Fruit fly (Drosophila melanogaster): ENCODE results near the gene mus201.
A peak's percentile ranks its signal among the peaks of the same experiment; 100 is the strongest.

mus201 gene

dm6 chr2L:8414887-8415883 is 22.8 kb upstream of the mus201 start, which contains the start of the genes CG13398 and Akap200:
Gene CG13398, minus strand, starts transcription at chr2L:8415256.
Gene Akap200, plus strand, starts transcription at chr2L:8415690.
- TF ChIP-seq N (GFP tag; optimal IDR thresholded peaks at IDR 0.05), result no peak
- TF ChIP-seq dsf (GFP tag; optimal IDR thresholded peaks at IDR 0.05; ENCODE audit: borderline replicate concordance), result no peak
- no peak for TF ChIP-seq tai (GFP tag; optimal IDR thresholded peaks at IDR 0.05)
- TF ChIP-seq Hr83 (GFP tag; optimal IDR thresholded peaks at IDR 0.05; ENCODE audit: poor library complexity, severe bottlenecking), result no peak
- peak; percentile 49 for TF ChIP-seq HLH106 (tag; optimal IDR thresholded peaks at IDR 0.05)
- no peak for TF ChIP-seq Mio (GFP tag; optimal IDR thresholded peaks at IDR 0.05)
- TF ChIP-seq Jra (GFP tag; optimal IDR thresholded peaks at IDR 0.05), result peak; percentile 33
- no peak for TF ChIP-seq Hr78 (GFP tag; optimal IDR thresholded peaks at IDR 0.05)
- no peak for TF ChIP-seq CG9705 (GFP tag; optimal IDR thresholded peaks at IDR 0.05)
- TF ChIP-seq CG32264 (GFP tag; optimal IDR thresholded peaks at IDR 0.05), result no peak
- no peak for TF ChIP-seq dl (GFP tag; optimal IDR thresholded peaks at IDR 0.05; ENCODE audit: insufficient read depth in 1 of 2, partially characterized antibody in 2 of 2)
- TF ChIP-seq rgr (GFP tag; optimal IDR thresholded peaks at IDR 0.05), result peak; percentile 6
- TF ChIP-seq h (GFP tag; optimal IDR thresholded peaks at IDR 0.05), result peak; percentile 13
- TF ChIP-seq pan (optimal IDR thresholded peaks at IDR 0.05), result no peak
- peak; percentile 76 for TF ChIP-seq woc (GFP tag; optimal IDR thresholded peaks at IDR 0.05)
- TF ChIP-seq fru (GFP tag; optimal IDR thresholded peaks at IDR 0.05), result peak; percentile 33
- TF ChIP-seq lola (GFP tag; optimal IDR thresholded peaks at IDR 0.05), result no peak
- TF ChIP-seq GATAd (GFP tag; optimal IDR thresholded peaks at IDR 0.05), result no peak
- TF ChIP-seq Rel (GFP tag; optimal IDR thresholded peaks at IDR 0.05), result no peak
- peak; percentile 29 for TF ChIP-seq Rel (tag; optimal IDR thresholded peaks at IDR 0.05)
- TF ChIP-seq usp (GFP tag; optimal IDR thresholded peaks at IDR 0.05), result no peak
- TF ChIP-seq br (GFP tag; optimal IDR thresholded peaks at IDR 0.05), result no peak
- no peak for TF ChIP-seq ey (GFP tag; optimal IDR thresholded peaks at IDR 0.05)
- TF ChIP-seq Sp1 (GFP tag; optimal IDR thresholded peaks at IDR 0.05), result peak; percentile 37
- peak in 1 of 2 experiments; percentile 18 for TF ChIP-seq foxo (GFP tag; optimal IDR thresholded peaks at IDR 0.05)
- no peak for TF ChIP-seq OdsH (GFP tag; optimal IDR thresholded peaks at IDR 0.05)
- no peak for TF ChIP-seq brk (GFP tag; optimal IDR thresholded peaks at IDR 0.05)
- no peak for TF ChIP-seq sage (GFP tag; optimal IDR thresholded peaks at IDR 0.05)
- no peak for TF ChIP-seq Abd-B (GFP tag; optimal IDR thresholded peaks at IDR 0.05)
- no peak for TF ChIP-seq dmrt93B (GFP tag; optimal IDR thresholded peaks at IDR 0.05)
- peak; percentile 38 for TF ChIP-seq Vsx2 (GFP tag; optimal IDR thresholded peaks at IDR 0.05; ENCODE audit: partially characterized antibody)
- TF ChIP-seq CrebA (GFP tag; optimal IDR thresholded peaks at IDR 0.05; ENCODE audit: borderline replicate concordance), result no peak
- TF ChIP-seq sv (GFP tag; optimal IDR thresholded peaks at IDR 0.05), result no peak
- no peak for TF ChIP-seq Dfd (GFP tag; optimal IDR thresholded peaks at IDR 0.05)
- peak; percentile 52 for TF ChIP-seq Myc (optimal IDR thresholded peaks at IDR 0.05)
- TF ChIP-seq jim (GFP tag; optimal IDR thresholded peaks at IDR 0.05), result no peak
- peak; percentile 15 for TF ChIP-seq Hnf4 (GFP tag; optimal IDR thresholded peaks at IDR 0.05)
- TF ChIP-seq Dif (GFP tag; optimal IDR thresholded peaks at IDR 0.05; ENCODE audit: partially characterized antibody), result peak; percentile 54
- TF ChIP-seq psq (GFP tag; optimal IDR thresholded peaks at IDR 0.05), result no peak

- TF ChIP-seq lola (GFP tag; optimal IDR thresholded peaks at IDR 0.05) (no peak), foxo (GFP tag; optimal IDR thresholded peaks at IDR 0.05) (peak in 1 of 2 experiments; percentile 84), psq (GFP tag; optimal IDR thresholded peaks at IDR 0.05) (peak; percentile 100), Rel (GFP tag; optimal IDR thresholded peaks at IDR 0.05) (no peak), Rel (tag; optimal IDR thresholded peaks at IDR 0.05) (peak; percentile 52), sv (GFP tag; optimal IDR thresholded peaks at IDR 0.05) (no peak), Hr78 (GFP tag; optimal IDR thresholded peaks at IDR 0.05) (no peak), sage (GFP tag; optimal IDR thresholded peaks at IDR 0.05) (peak; percentile 48), N (GFP tag; optimal IDR thresholded peaks at IDR 0.05) (no peak), HLH106 (tag; optimal IDR thresholded peaks at IDR 0.05) (peak; percentile 59), Vsx2 (GFP tag; optimal IDR thresholded peaks at IDR 0.05; ENCODE audit: partially characterized antibody) (peak; percentile 14), tai (GFP tag; optimal IDR thresholded peaks at IDR 0.05) (no peak), brk (GFP tag; optimal IDR thresholded peaks at IDR 0.05) (peak; percentile 37), dl (GFP tag; optimal IDR thresholded peaks at IDR 0.05; ENCODE audit: insufficient read depth in 1 of 2, partially characterized antibody in 2 of 2) (peak; percentile 83 to 87), fru (GFP tag; optimal IDR thresholded peaks at IDR 0.05) (peak; percentile 84), rgr (GFP tag; optimal IDR thresholded peaks at IDR 0.05) (peak; percentile 71), usp (GFP tag; optimal IDR thresholded peaks at IDR 0.05) (no peak), CG9705 (GFP tag; optimal IDR thresholded peaks at IDR 0.05) (peak; percentile 36), pan (optimal IDR thresholded peaks at IDR 0.05) (no peak), CrebA (GFP tag; optimal IDR thresholded peaks at IDR 0.05; ENCODE audit: borderline replicate concordance) (no peak), dmrt93B (GFP tag; optimal IDR thresholded peaks at IDR 0.05) (peak; percentile 35), jim (GFP tag; optimal IDR thresholded peaks at IDR 0.05) (no peak), ey (GFP tag; optimal IDR thresholded peaks at IDR 0.05) (peak; percentile 81), dsf (GFP tag; optimal IDR thresholded peaks at IDR 0.05; ENCODE audit: borderline replicate concordance) (no peak), Dif (GFP tag; optimal IDR thresholded peaks at IDR 0.05; ENCODE audit: partially characterized antibody) (peak; percentile 77), Hr83 (GFP tag; optimal IDR thresholded peaks at IDR 0.05; ENCODE audit: poor library complexity, severe bottlenecking) (no peak), Dfd (GFP tag; optimal IDR thresholded peaks at IDR 0.05) (no peak), OdsH (GFP tag; optimal IDR thresholded peaks at IDR 0.05) (peak; percentile 49), br (GFP tag; optimal IDR thresholded peaks at IDR 0.05) (peak; percentile 73), GATAd (GFP tag; optimal IDR thresholded peaks at IDR 0.05) (no peak), Abd-B (GFP tag; optimal IDR thresholded peaks at IDR 0.05) (no peak), woc (GFP tag; optimal IDR thresholded peaks at IDR 0.05) (peak; percentile 64), Sp1 (GFP tag; optimal IDR thresholded peaks at IDR 0.05) (peak; percentile 67), CG32264 (GFP tag; optimal IDR thresholded peaks at IDR 0.05) (peak; percentile 1), Myc (optimal IDR thresholded peaks at IDR 0.05) (no peak)
These were observed 21.5 kb upstream of the mus201 start for dm6 chr2L:8416350-8417046.
